Fruit fly (Drosophila melanogaster) whole organism, prepupa: ENCODE data around the gene Atf3.

Experiments
- CG10631 ChIP-seq: fragments of 200-800 bp; sonication (Bioruptor generic); optimal IDR thresholded peaks from 2 replicates; lab custom pipeline; 2016; ENCODE audit warnings: missing biosample characterization, missing genetic modification characterization
- CG10669 ChIP-seq: fragments of 200-800 bp; sonication (Bioruptor generic); optimal IDR thresholded peaks from 3 replicates; lab custom pipeline; 2018; ENCODE audit warnings: missing biosample characterization, mild to moderate bottlenecking, missing genetic modification characterization, moderate library complexity
- CG11294 ChIP-seq: fragments of 200-800 bp; sonication (Bioruptor generic); IDR thresholded peaks from 2 replicates; pipeline ENCODE4 v1.3.6; 2022; ENCODE audit warnings: missing biosample characterization, missing genetic modification characterization
- CG11762 ChIP-seq: fragments of 200-800 bp; sonication (Bioruptor generic); optimal IDR thresholded peaks from 3 replicates; lab custom pipeline; 2016; ENCODE audit warnings: missing biosample characterization, missing genetic modification characterization; ENCODE audit not compliant: insufficient read depth
- CG11902 ChIP-seq: fragments of 200-800 bp; sonication (Bioruptor generic); optimal IDR thresholded peaks from 3 replicates; lab custom pipeline; 2016; ENCODE audit warnings: missing biosample characterization, missing genetic modification characterization
- CG15336 ChIP-seq: fragments of 200-800 bp; sonication (Bioruptor generic); IDR thresholded peaks from 2 replicates; pipeline ENCODE4 v1.3.6; 2022; ENCODE audit warnings: missing biosample characterization, missing genetic modification characterization
- CG16779 ChIP-seq: fragments of 200-800 bp; sonication (Bioruptor generic); optimal IDR thresholded peaks from 3 replicates; lab custom pipeline; 2017; ENCODE audit warnings: missing biosample characterization, mild to moderate bottlenecking, missing genetic modification characterization
- CG3032 ChIP-seq: fragments of 200-800 bp; optimal IDR thresholded peaks from 2 replicates; lab custom pipeline; 2019; ENCODE audit warnings: missing biosample characterization, mild to moderate bottlenecking, missing genetic modification characterization, moderate library complexity
- CG32006 ChIP-seq: fragments of 200-800 bp; sonication (Bioruptor generic); optimal IDR thresholded peaks from 3 replicates; lab custom pipeline; 2017; ENCODE audit warnings: missing biosample characterization, mild to moderate bottlenecking, missing genetic modification characterization
- CG34406 ChIP-seq: fragments of 200-800 bp; sonication (Bioruptor generic); optimal IDR thresholded peaks from 3 replicates; lab custom pipeline; 2016; ENCODE audit warnings: missing biosample characterization, missing genetic modification characterization
- CG4318 ChIP-seq: fragments of 200-800 bp; sonication (Bioruptor generic); optimal IDR thresholded peaks from 3 replicates; lab custom pipeline; 2017; ENCODE audit warnings: missing biosample characterization, mild to moderate bottlenecking, missing genetic modification characterization
- CG6163 ChIP-seq: fragments of 200-800 bp; sonication (Bioruptor generic); IDR thresholded peaks from 3 replicates; pipeline ENCODE4 v1.3.6; 2022; ENCODE audit warnings: missing biosample characterization, missing genetic modification characterization
- CG6792 ChIP-seq: fragments of 200-800 bp; sonication (Bioruptor generic); optimal IDR thresholded peaks from 3 replicates; lab custom pipeline; 2016; ENCODE audit warnings: missing biosample characterization, missing genetic modification characterization
- CG6808 ChIP-seq: fragments of 200-800 bp; sonication (Bioruptor generic); optimal IDR thresholded peaks from 3 replicates; lab custom pipeline; 2017; ENCODE audit warnings: missing biosample characterization, missing genetic modification characterization, mild to moderate bottlenecking, moderate library complexity, missing genetic modification reagents
- CG7368 ChIP-seq: fragments of 200-800 bp; sonication (Bioruptor generic); optimal IDR thresholded peaks from 3 replicates; lab custom pipeline; 2016; ENCODE audit warnings: missing biosample characterization, missing genetic modification characterization
- CG8119 ChIP-seq: fragments of 200-800 bp; sonication (Bioruptor generic); IDR thresholded peaks from 3 replicates; pipeline ENCODE4 v1.3.6; 2022; ENCODE audit warnings: missing biosample characterization, missing genetic modification characterization
- CG8319 ChIP-seq: fragments of 200-800 bp; sonication (Bioruptor generic); optimal IDR thresholded peaks from 3 replicates; lab custom pipeline; 2016; ENCODE audit warnings: missing biosample characterization, missing genetic modification characterization
- CG9139 ChIP-seq: fragments of 200-800 bp; sonication (Bioruptor generic); optimal IDR thresholded peaks from 3 replicates; lab custom pipeline; 2017; ENCODE audit warnings: missing biosample characterization, mild to moderate bottlenecking, missing genetic modification characterization
- Ets21C ChIP-seq: fragments of 200-800 bp; sonication (Bioruptor generic); optimal IDR thresholded peaks from 3 replicates; lab custom pipeline; 2016; ENCODE audit warnings: missing biosample characterization, missing genetic modification characterization
- Ets96B ChIP-seq: fragments of 200-800 bp; optimal IDR thresholded peaks from 2 replicates; lab custom pipeline; 2019; ENCODE audit warnings: missing biosample characterization, mild to moderate bottlenecking, missing genetic modification characterization, moderate library complexity
- Hr39 ChIP-seq: fragments of 200-800 bp; sonication (Bioruptor generic); optimal IDR thresholded peaks from 2 replicates; lab custom pipeline; 2016; ENCODE audit warnings: missing biosample characterization, missing genetic modification characterization
- Hr4 ChIP-seq: fragments of 200-800 bp; sonication (Bioruptor generic); optimal IDR thresholded peaks from 3 replicates; lab custom pipeline; 2016; ENCODE audit warnings: missing biosample characterization, missing genetic modification characterization
- Lpt ChIP-seq: fragments of 200-800 bp; sonication (Bioruptor generic); optimal IDR thresholded peaks from 3 replicates; lab custom pipeline; 2016; ENCODE audit warnings: missing biosample characterization, missing genetic modification characterization
- Met ChIP-seq: fragments of 200-800 bp; sonication (Bioruptor generic); optimal IDR thresholded peaks from 3 replicates; lab custom pipeline; 2016; ENCODE audit warnings: missing biosample characterization, missing genetic modification characterization
- OdsH ChIP-seq: fragments of 200-800 bp; sonication (Bioruptor generic); optimal IDR thresholded peaks from 3 replicates; lab custom pipeline; 2016; ENCODE audit warnings: missing biosample characterization, missing genetic modification characterization
- Sox102F ChIP-seq: fragments of 200-800 bp; sonication (Bioruptor generic); optimal IDR thresholded peaks from 2 replicates; lab custom pipeline; 2016; ENCODE audit warnings: missing biosample characterization, mild to moderate bottlenecking, missing genetic modification characterization
- Sox14 ChIP-seq: fragments of 200-800 bp; sonication (Bioruptor generic); optimal IDR thresholded peaks from 3 replicates; lab custom pipeline; 2016; ENCODE audit warnings: missing biosample characterization, missing genetic modification characterization
- achi ChIP-seq: fragments of 200-800 bp; sonication (Bioruptor generic); optimal IDR thresholded peaks from 3 replicates; lab custom pipeline; 2016; ENCODE audit warnings: missing biosample characterization, missing genetic modification characterization
- cyc ChIP-seq: fragments of 200-800 bp; sonication (Bioruptor generic); optimal IDR thresholded peaks from 3 replicates; lab custom pipeline; 2016; ENCODE audit warnings: missing biosample characterization, missing genetic modification characterization
- dac ChIP-seq: fragments of 200-800 bp; sonication (Bioruptor generic); optimal IDR thresholded peaks from 2 replicates; lab custom pipeline; 2017; ENCODE audit warnings: missing biosample characterization, mild to moderate bottlenecking, missing genetic modification characterization
- eg ChIP-seq: fragments of 200-800 bp; sonication (Bioruptor generic); IDR thresholded peaks from 3 replicates; pipeline ENCODE4 v1.3.6; 2022; ENCODE audit warnings: missing biosample characterization, missing genetic modification characterization
- fkh ChIP-seq: fragments of 200-800 bp; sonication (Bioruptor generic); optimal IDR thresholded peaks from 3 replicates; lab custom pipeline; 2017; ENCODE audit warnings: missing biosample characterization, mild to moderate bottlenecking, missing genetic modification characterization, moderate library complexity
- lz ChIP-seq: fragments of 200-800 bp; sonication (Bioruptor generic); optimal IDR thresholded peaks from 3 replicates; lab custom pipeline; 2016; ENCODE audit warnings: missing biosample characterization, missing genetic modification characterization
- net ChIP-seq: fragments of 200-800 bp; sonication (Bioruptor generic); optimal IDR thresholded peaks from 3 replicates; lab custom pipeline; 2016; ENCODE audit warnings: missing biosample characterization, missing genetic modification characterization
- pdm3 ChIP-seq: fragments of 200-800 bp; sonication (Bioruptor generic); optimal IDR thresholded peaks from 3 replicates; lab custom pipeline; 2016; ENCODE audit warnings: missing biosample characterization, missing genetic modification characterization
- salr ChIP-seq, 2 experiments: fragments of 200-800 bp; sonication (Bioruptor generic); optimal IDR thresholded peaks; 3 replicates each; lab custom pipeline; 2016 to 2018; ENCODE audit warnings: missing biosample characterization in 2 of 2, missing genetic modification characterization in 2 of 2, mild to moderate bottlenecking in 1 of 2
- spab ChIP-seq: fragments of 200-800 bp; sonication (Bioruptor generic); optimal IDR thresholded peaks from 2 replicates; lab custom pipeline; 2017; ENCODE audit warnings: missing biosample characterization, mild to moderate bottlenecking, missing genetic modification characterization, missing genetic modification reagents
- ss ChIP-seq, 2 experiments: fragments of 200-800 bp; sonication (Bioruptor generic); optimal IDR thresholded peaks; 2 replicates in 1 of 2; 3 replicates in 1 of 2; lab custom pipeline; 2017 to 2018; ENCODE audit warnings: mild to moderate bottlenecking in 2 of 2, missing biosample characterization in 2 of 2, missing genetic modification characterization in 2 of 2, moderate library complexity in 1 of 2
- svp ChIP-seq: fragments of 200-800 bp; sonication (Bioruptor generic); peaks from one replicate; lab custom pipeline; 2016; ENCODE audit warnings: missing biosample characterization, missing genetic modification characterization
- topi ChIP-seq: fragments of 200-800 bp; sonication (Bioruptor generic); optimal IDR thresholded peaks from 3 replicates; lab custom pipeline; 2016; ENCODE audit warnings: missing biosample characterization, missing genetic modification characterization
- vri ChIP-seq: fragments of 200-800 bp; sonication (Bioruptor generic); optimal IDR thresholded peaks from 3 replicates; lab custom pipeline; 2016; ENCODE audit warnings: missing biosample characterization, mild to moderate bottlenecking, missing genetic modification characterization

The Atf3 gene

dm6 chrX:1209251-1210020, 65.6 kb downstream of the Atf3 start, which contains the start of gene CG11382 (continued):
- TF ChIP-seq CG10669 (GFP tag; lab: Kevin White, UChicago) = no peak
- no peak for TF ChIP-seq ss (GFP tag; optimal IDR thresholded peaks at IDR 0.05; lab: Kevin White, UChicago)
- no peak for TF ChIP-seq CG11762
- TF ChIP-seq eg (GFP tag; lab: Robert Waterston, UW) = no peak
- TF ChIP-seq vri (GFP tag; lab: Kevin White, UChicago) = no peak
- TF ChIP-seq CG3032 (tag; lab: Kevin White, UChicago) = no peak
- TF ChIP-seq CG6163 (GFP tag; lab: Robert Waterston, UW) = no peak
- TF ChIP-seq Sox102F (GFP tag; lab: Kevin White, UChicago) = peak; percentile 14
- no peak for TF ChIP-seq CG8119 (GFP tag; lab: Robert Waterston, UW)
- peak; percentile 26 for TF ChIP-seq CG10631 (GFP tag; lab: Kevin White, UChicago)
- no peak for TF ChIP-seq CG11902 (GFP tag; lab: Kevin White, UChicago)
- TF ChIP-seq dac (GFP tag; lab: Kevin White, UChicago) = no peak
- no peak for TF ChIP-seq spab (GFP tag; lab: Kevin White, UChicago)
- TF ChIP-seq CG34406 (GFP tag; lab: Kevin White, UChicago) = no peak
- no peak for TF ChIP-seq lz

DNA sequence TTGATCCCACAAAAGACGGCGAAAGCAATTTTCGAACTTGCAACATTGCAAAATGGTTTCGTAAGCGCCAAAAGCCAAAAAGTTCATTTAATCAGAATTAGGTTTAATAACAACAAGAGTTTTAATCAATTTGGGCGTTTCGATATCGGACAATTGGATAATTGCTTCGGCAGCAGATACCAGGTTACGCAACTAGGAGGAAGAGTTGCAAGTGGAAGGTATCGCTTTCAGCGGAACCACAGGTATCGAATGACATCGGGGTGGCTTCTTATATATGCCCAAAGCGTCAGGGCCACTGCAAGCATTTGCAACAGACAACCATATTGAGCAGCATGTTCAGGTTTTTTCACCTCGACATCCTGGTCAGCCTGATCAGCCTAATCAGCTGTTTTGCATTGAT, 68.6 kb downstream of the Atf3 start, which contains the start of gene CG14624:
CG14624 (plus strand) TSS at position 301 of the 400 bp plus-strand sequence.
- TF ChIP-seq Lpt (no peak), CG9139 (GFP tag; lab: Kevin White, UChicago) (no peak), Ets21C (no peak), CG11902 (GFP tag; lab: Kevin White, UChicago) (no peak), salr (GFP tag; optimal IDR thresholded peaks at IDR 0.05; lab: Kevin White, UChicago) (no peak), CG10669 (GFP tag; lab: Kevin White, UChicago) (no peak), CG32006 (GFP tag; lab: Kevin White, UChicago) (no peak), CG6792 (GFP tag; lab: Kevin White, UChicago) (no peak), fkh (GFP tag; lab: Kevin White, UChicago) (no peak), spab (GFP tag; lab: Kevin White, UChicago) (no peak), topi (GFP tag; lab: Kevin White, UChicago) (no peak), Met (GFP tag; lab: Kevin White, UChicago) (no peak), CG8119 (GFP tag; lab: Robert Waterston, UW) (no peak), CG8319 (GFP tag; lab: Kevin White, UChicago) (no peak), CG11762 (no peak), Ets96B (tag; lab: Kevin White, UChicago) (no peak), net (GFP tag; lab: Kevin White, UChicago) (no peak), lz (no peak), svp (GFP tag; lab: Kevin White, UChicago) (no peak), cyc (GFP tag; lab: Kevin White, UChicago) (no peak)

DNA sequence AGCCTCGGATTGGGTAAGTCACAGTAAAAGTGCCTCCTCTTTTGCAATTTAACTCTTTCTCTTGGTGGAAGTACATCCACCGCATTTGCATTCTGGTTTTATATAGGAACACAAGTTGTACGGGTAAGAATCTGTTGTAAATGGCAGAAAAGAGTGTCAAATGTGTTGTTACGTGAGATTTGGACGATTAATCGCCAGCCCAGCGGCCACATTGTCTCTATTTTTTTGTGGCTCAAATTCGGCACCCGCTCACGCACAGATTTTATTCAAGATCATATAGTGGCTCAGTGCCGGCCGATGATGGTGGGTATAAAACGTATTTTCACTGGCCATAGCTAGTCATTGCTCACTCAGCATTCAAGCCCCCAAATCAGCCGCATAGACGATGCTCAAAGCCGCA, 71.6 kb downstream of the Atf3 start, which contains the start of gene CG11381:
CG11381 (plus strand) TSS at position 301 of the 400 bp plus-strand sequence.
- no peak for TF ChIP-seq net (GFP tag; lab: Kevin White, UChicago)
- TF ChIP-seq, all 60 proteins: peak for 0

- TF ChIP-seq Sox102F (GFP tag; lab: Kevin White, UChicago) (no peak), ss (GFP tag; optimal IDR thresholded peaks at IDR 0.05; lab: Kevin White, UChicago) (no peak), CG4318 (GFP tag; lab: Kevin White, UChicago) (no peak), CG8119 (GFP tag; lab: Robert Waterston, UW) (no peak)
Measured at dm6 chrX:1199246-1199645, 75.8 kb downstream of the Atf3 start, which contains the start of gene CG14625. CG14625 (plus strand) TSS chrX:1199546.

- TF ChIP-seq Sox14 (no peak), CG6808 (GFP tag; lab: Kevin White, UChicago) (no peak), Lpt (peak; percentile 7), CG11294 (GFP tag; lab: Robert Waterston, UW) (0 out of 2 replicates have a peak, but pooled peaks have one; percentile 25), salr (GFP tag; optimal IDR thresholded peaks at IDR 0.05; lab: Kevin White, UChicago) (no peak), pdm3 (GFP tag; lab: Kevin White, UChicago) (no peak), CG16779 (tag; lab: Kevin White, UChicago) (no peak), OdsH (GFP tag; lab: Kevin White, UChicago) (no peak), CG15336 (GFP tag; lab: Robert Waterston, UW) (peak; percentile 85), Hr4 (GFP tag; lab: Kevin White, UChicago) (peak; percentile 19), CG10631 (GFP tag; lab: Kevin White, UChicago) (no peak), CG7368 (GFP tag; lab: Kevin White, UChicago) (no peak), spab (GFP tag; lab: Kevin White, UChicago) (no peak), CG9139 (GFP tag; lab: Kevin White, UChicago) (no peak), Hr39 (no peak), CG4318 (GFP tag; lab: Kevin White, UChicago) (peak; percentile 47), achi (GFP tag; lab: Kevin White, UChicago) (no peak), net (GFP tag; lab: Kevin White, UChicago) (no peak)
Measured at dm6 chrX:1197862-1198261, 77.2 kb downstream of the Atf3 start.
